Worm (Caenorhabditis elegans) whole organism, mixed stage, embryonic: ENCODE measurements around the gene dml-1.

Source experiments
- M03D4.4 ChIP-seq: sonication (generic microtip); optimal IDR thresholded peaks from 2 replicates; lab custom pipeline; 2017; ENCODE audit warnings: mild to moderate bottlenecking, missing genetic modification characterization, missing compliant biosample characterization
- bed-3 ChIP-seq: fragments of 200-800 bp; sonication (Bioruptor generic); optimal IDR thresholded peaks from 3 replicates; lab custom pipeline; 2018; ENCODE audit warnings: mild to moderate bottlenecking, missing genetic modification characterization, moderate library complexity, missing compliant biosample characterization
- blmp-1 ChIP-seq: fragments of 150-350 bp; optimal IDR thresholded peaks from 2 replicates; lab custom pipeline; 2014; ENCODE audit warnings: missing biosample characterization, missing genetic modification characterization
- ceh-39 ChIP-seq: fragments of 150-350 bp; optimal IDR thresholded peaks from 2 replicates; lab custom pipeline; 2014; ENCODE audit warnings: missing biosample characterization, missing genetic modification characterization
- ceh-43 ChIP-seq: fragments of 200-800 bp; sonication (Bioruptor generic); optimal IDR thresholded peaks from 2 replicates; lab custom pipeline; 2018; ENCODE audit warnings: mild to moderate bottlenecking, missing genetic modification characterization, moderate library complexity, missing compliant biosample characterization
- ceh-83 ChIP-seq: fragments of 200-800 bp; sonication (Bioruptor generic); optimal IDR thresholded peaks from 2 replicates; lab custom pipeline; 2018; ENCODE audit warnings: mild to moderate bottlenecking, missing genetic modification characterization, missing compliant biosample characterization
- ces-1 ChIP-seq: fragments of 150-350 bp; optimal IDR thresholded peaks from 2 replicates; lab custom pipeline; 2014; ENCODE audit warnings: missing biosample characterization, missing genetic modification reagents, missing genetic modification characterization
- drap-1 ChIP-seq: fragments of 200-800 bp; sonication (Bioruptor generic); optimal IDR thresholded peaks from 3 replicates; lab custom pipeline; 2018; ENCODE audit warnings: mild to moderate bottlenecking, missing genetic modification characterization, missing compliant biosample characterization
- elt-1 ChIP-seq: sonication (generic microtip); optimal IDR thresholded peaks from 2 replicates; lab custom pipeline; 2017; ENCODE audit warnings: missing genetic modification characterization, mild to moderate bottlenecking, missing compliant biosample characterization, antibody characterized with exemption, moderate library complexity, borderline replicate concordance; ENCODE audit not compliant: insufficient read depth
- elt-3 ChIP-seq: fragments of 150-350 bp; optimal IDR thresholded peaks from 2 replicates; lab custom pipeline; 2014; ENCODE audit warnings: missing biosample characterization, missing genetic modification characterization
- hlh-1 ChIP-seq: fragments of 150-350 bp; optimal IDR thresholded peaks from 2 replicates; lab custom pipeline; 2014; ENCODE audit warnings: missing biosample characterization, missing genetic modification reagents, missing genetic modification characterization
- lin-13 ChIP-seq: fragments of 150-350 bp; optimal IDR thresholded peaks from 2 replicates; lab custom pipeline; 2014; ENCODE audit warnings: missing biosample characterization, missing genetic modification characterization
- lsy-2 ChIP-seq: fragments of 150-350 bp; optimal IDR thresholded peaks from 2 replicates; lab custom pipeline; 2014; ENCODE audit warnings: missing biosample characterization, missing genetic modification characterization
- mab-5 ChIP-seq: fragments of 150-350 bp; optimal IDR thresholded peaks from 2 replicates; lab custom pipeline; 2014; ENCODE audit warnings: missing biosample characterization, missing genetic modification characterization
- mep-1 ChIP-seq: fragments of 150-350 bp; optimal IDR thresholded peaks from 2 replicates; lab custom pipeline; 2017; ENCODE audit warnings: missing biosample characterization, missing genetic modification reagents, missing genetic modification characterization, inconsistent platforms
- mls-2 ChIP-seq: sonication (generic microtip); optimal IDR thresholded peaks from 2 replicates; lab custom pipeline; 2016; ENCODE audit warnings: mild to moderate bottlenecking, missing genetic modification characterization, moderate library complexity, missing compliant biosample characterization
- nhr-12 ChIP-seq: fragments of 150-350 bp; optimal IDR thresholded peaks from 2 replicates; lab custom pipeline; 2014; ENCODE audit warnings: missing biosample characterization, missing genetic modification characterization
- nhr-2 ChIP-seq: fragments of 150-350 bp; optimal IDR thresholded peaks from 2 replicates; lab custom pipeline; 2014; ENCODE audit warnings: missing biosample characterization, missing genetic modification characterization
- nhr-237 ChIP-seq: fragments of 150-350 bp; optimal IDR thresholded peaks from 2 replicates; lab custom pipeline; 2014; ENCODE audit warnings: missing biosample characterization, missing genetic modification characterization
- nhr-28 ChIP-seq: fragments of 150-350 bp; optimal IDR thresholded peaks from 2 replicates; lab custom pipeline; 2014; ENCODE audit warnings: missing biosample characterization, missing genetic modification characterization
- nhr-76 ChIP-seq: sonication (generic microtip); optimal IDR thresholded peaks from 2 replicates; lab custom pipeline; 2017; ENCODE audit warnings: missing biosample characterization, missing genetic modification characterization
- pha-4 ChIP-seq: fragments of 150-350 bp; optimal IDR thresholded peaks from 2 replicates; lab custom pipeline; 2018; ENCODE audit warnings: missing biosample characterization, missing genetic modification reagents, missing genetic modification characterization
- sem-2 ChIP-seq: fragments of 200-800 bp; sonication (Bioruptor generic); optimal IDR thresholded peaks from 2 replicates; lab custom pipeline; 2018; ENCODE audit warnings: mild to moderate bottlenecking, missing genetic modification characterization, missing compliant biosample characterization
- sptf-1 ChIP-seq: sonication (generic microtip); optimal IDR thresholded peaks from 2 replicates; lab custom pipeline; 2017; ENCODE audit warnings: mild to moderate bottlenecking, missing genetic modification characterization, moderate library complexity, missing compliant biosample characterization
- tbx-8 ChIP-seq: fragments of 200-800 bp; sonication (Bioruptor generic); optimal IDR thresholded peaks from 2 replicates; lab custom pipeline; 2018; ENCODE audit warnings: mild to moderate bottlenecking, missing genetic modification characterization, moderate library complexity, missing compliant biosample characterization
- unc-120 ChIP-seq: sonication (generic microtip); optimal IDR thresholded peaks from 2 replicates; lab custom pipeline; 2017; ENCODE audit warnings: missing genetic modification characterization, missing compliant biosample characterization; ENCODE audit not compliant: poor library complexity, severe bottlenecking
- unc-39 ChIP-seq: fragments of 150-350 bp; optimal IDR thresholded peaks from 2 replicates; lab custom pipeline; 2014; ENCODE audit warnings: missing biosample characterization, missing genetic modification characterization
- zip-8 ChIP-seq: fragments of 150-350 bp; optimal IDR thresholded peaks from 2 replicates; lab custom pipeline; 2014; ENCODE audit warnings: missing biosample characterization, missing genetic modification characterization
- ztf-11 ChIP-seq: fragments of 150-350 bp; optimal IDR thresholded peaks from 2 replicates; lab custom pipeline; 2014; ENCODE audit warnings: missing biosample characterization, missing genetic modification characterization

Gene dml-1

DNA sequence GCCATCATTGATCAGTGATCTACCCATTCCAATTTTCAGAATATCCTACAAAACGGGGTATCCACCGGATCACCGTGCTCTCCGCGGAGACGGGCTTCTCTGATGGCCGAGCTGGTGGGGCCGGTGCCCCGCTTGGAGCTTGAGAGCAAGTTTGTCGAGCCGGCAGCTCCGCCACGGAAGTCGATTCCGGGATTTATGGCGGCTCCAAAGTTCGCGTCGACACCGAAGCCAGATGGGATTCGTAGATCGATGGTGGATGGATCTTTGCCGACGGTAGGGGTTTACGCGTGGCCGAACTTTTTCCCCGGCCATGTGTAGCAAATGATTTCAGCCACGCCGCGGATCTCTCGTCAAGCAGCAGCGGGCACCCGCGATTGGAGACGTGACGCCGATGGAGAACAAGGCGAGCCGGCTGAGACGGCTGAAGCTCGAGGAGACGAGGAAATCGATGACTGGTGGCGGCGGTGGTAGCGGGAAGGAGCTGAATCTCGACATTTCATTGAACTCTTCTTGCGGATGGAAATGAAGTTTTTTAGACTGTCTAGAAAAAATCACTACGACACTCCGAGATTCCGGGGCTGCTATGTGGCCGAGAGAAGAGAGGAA, 1.8 kb downstream of the dml-1 start:
- no peak for TF ChIP-seq lsy-2
- no peak for TF ChIP-seq ceh-43
- TF ChIP-seq unc-120 (tag; lab: Kevin White, UChicago): no peak
- TF ChIP-seq ztf-11: no peak
- no peak for TF ChIP-seq lin-13 (tag; lab: Kevin White, UChicago)
- no peak for TF ChIP-seq blmp-1 (tag; lab: Kevin White, UChicago)
- no peak for TF ChIP-seq zip-8 (tag; lab: Kevin White, UChicago)
- TF ChIP-seq M03D4.4: no peak
- TF ChIP-seq tbx-8 (GFP tag; lab: Kevin White, UChicago): no peak
- TF ChIP-seq mls-2: no peak
- TF ChIP-seq ceh-83 (GFP tag; lab: Kevin White, UChicago): no peak
- TF ChIP-seq pha-4 (tag; lab: Kevin White, UChicago): no peak
- no peak for TF ChIP-seq ceh-39 (tag; lab: Kevin White, UChicago)
- TF ChIP-seq bed-3 (GFP tag; lab: Kevin White, UChicago): no peak
- no peak for TF ChIP-seq sptf-1 (tag; lab: Kevin White, UChicago)
- TF ChIP-seq elt-3: no peak
- no peak for TF ChIP-seq nhr-237 (tag; lab: Kevin White, UChicago)

DNA sequence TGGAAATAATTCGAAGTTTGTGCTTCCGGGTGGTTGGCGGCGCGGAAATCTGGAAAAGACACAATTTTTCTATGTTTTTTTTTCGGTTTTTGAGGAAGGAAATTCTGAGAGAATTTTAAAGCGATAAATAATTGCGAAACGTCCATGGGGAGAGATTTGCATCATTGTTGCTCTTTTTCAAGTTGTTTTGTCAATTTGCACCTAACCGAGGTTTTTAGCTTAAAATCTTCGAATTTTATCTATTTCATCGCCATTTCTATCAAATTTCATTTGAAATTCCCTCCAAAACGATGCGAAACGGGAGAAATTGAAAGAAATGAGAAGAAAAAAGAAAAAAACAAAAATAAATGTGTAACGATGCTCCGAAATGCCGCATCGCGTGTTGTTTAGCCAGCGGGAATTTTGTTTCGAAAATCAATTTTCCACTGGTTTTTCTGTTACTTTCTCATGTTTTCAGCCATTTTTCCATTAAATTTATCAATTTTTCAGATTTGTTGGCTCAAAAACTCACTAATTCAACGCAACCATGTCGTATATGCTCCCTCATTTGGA, 3.7 kb downstream of the dml-1 start, which contains the start of the genes nprt-1 and dib-1:
Gene nprt-1 (minus strand): TSS at position 51 of the 552 bp plus-strand sequence.
Gene dib-1 (plus strand): TSS at position 482 of the 552 bp plus-strand sequence.
- TF ChIP-seq mep-1 (peak; percentile 47), nhr-237 (tag; lab: Kevin White, UChicago) (peak; percentile 12), lin-13 (tag; lab: Kevin White, UChicago) (peak; percentile 4), pha-4 (tag; lab: Kevin White, UChicago) (no peak), nhr-28 (no peak), nhr-76 (tag; lab: Kevin White, UChicago) (no peak), mls-2 (no peak), nhr-12 (tag; lab: Kevin White, UChicago) (no peak), M03D4.4 (no peak), drap-1 (GFP tag; lab: Kevin White, UChicago) (no peak), mab-5 (tag; lab: Kevin White, UChicago) (no peak), sptf-1 (tag; lab: Kevin White, UChicago) (peak; percentile 13), lsy-2 (peak; percentile 73), ces-1 (peak; percentile 62), zip-8 (tag; lab: Kevin White, UChicago) (no peak), ztf-11 (no peak), elt-3 (no peak)

DNA sequence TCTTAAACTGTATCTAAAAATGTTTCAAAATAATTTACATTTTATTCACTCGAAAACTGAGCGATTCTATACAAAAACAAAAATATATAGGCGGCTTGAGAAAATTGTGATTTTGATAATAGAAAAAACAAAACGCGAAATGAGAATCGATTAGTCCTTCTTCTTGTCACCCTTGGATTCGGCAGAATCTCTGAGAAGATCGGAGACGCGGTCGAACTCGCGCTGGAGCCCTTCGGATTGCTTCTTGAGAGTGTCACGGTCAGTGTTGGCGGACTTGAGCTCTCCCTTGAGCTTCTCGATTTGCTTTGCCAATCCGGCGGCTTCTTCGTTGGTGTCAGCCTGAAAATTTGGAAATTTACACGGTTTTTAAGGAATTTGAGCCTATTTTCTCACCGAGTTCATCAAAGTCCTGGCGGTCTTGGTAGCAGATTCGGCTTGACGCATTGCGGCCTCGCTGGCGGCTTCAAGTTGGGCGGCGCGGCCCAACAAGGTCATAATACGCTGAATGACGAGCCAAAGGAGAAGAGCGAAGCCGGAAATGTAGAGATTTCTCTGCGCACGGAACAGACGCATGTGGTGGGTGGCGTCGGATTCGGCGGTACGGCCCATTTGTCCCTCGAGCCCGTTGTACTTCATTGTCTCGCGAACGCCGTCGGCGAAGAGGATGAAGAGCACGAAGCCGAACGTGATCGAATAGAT, 4.9 kb downstream of the dml-1 start:
- no peak for TF ChIP-seq ceh-83 (GFP tag; lab: Kevin White, UChicago)
- no peak for TF ChIP-seq elt-1
- TF ChIP-seq, all 35 proteins: peak for 0

DNA sequence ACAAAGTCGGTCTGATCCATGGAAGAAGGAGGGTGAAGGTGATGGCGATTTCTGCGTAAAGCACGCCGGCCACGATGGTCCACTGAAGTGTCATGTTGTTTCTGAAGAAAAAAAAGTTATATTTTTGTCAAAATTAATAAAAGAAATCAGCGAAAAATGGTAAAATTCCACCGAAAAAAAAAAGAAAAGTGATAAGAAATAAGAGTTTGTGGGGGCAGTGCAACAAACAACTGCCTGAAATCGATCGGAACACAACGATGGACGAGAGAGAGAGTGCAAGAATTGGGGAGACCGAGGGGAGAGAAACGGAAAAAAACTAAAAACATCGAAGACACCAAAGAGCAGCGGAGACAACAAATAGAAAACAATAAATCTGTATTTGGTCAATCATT, 5.6 kb downstream of the dml-1 start, which contains the start of gene Y54G2A.18:
Gene Y54G2A.18 (minus strand): TSS at position 101 of the 392 bp plus-strand sequence.
- TF ChIP-seq unc-39 (tag; lab: Kevin White, UChicago) (no peak), hlh-1 (tag; lab: Kevin White, UChicago) (peak; percentile 22), sem-2 (GFP tag; lab: Kevin White, UChicago) (no peak), nhr-2 (tag; lab: Kevin White, UChicago) (no peak), blmp-1 (tag; lab: Kevin White, UChicago) (no peak), lin-13 (tag; lab: Kevin White, UChicago) (no peak)

DNA sequence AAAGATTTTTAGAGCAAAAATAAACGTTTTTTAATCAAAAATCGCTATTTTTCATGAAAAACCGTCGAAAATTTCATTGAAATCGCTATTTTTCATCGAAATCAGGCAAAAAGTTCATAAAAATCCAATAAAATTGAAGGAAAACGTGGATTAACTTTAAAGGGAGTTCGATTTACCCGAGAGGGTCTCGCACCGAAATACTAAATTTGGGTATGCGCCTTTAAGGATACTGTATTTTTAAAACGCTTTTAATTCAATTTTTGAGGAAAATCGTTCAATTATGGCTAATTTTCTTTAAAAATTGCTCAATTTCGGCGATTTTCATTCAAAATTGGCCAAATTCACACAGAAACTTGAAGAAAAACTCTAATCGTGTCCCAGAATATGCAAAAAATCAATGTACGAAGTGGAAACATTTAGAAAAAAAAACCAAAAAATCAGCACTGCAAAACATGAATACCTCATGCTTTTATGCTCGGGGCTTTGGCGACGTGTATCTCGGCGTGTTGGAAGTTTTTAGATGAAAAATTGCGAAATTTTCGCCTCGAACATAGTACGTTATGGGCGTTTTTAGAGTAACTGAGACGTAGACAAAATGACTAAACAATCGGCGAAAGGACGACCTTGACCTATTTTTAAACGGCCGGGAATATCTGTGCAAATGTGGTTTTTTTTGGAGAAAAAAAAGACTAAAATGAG, 6.2 kb downstream of the dml-1 start:
- no peak for TF ChIP-seq elt-1
